Worm (Caenorhabditis elegans): ENCODE results near the gene col-177.

ce11 chrX:10951168-10951567 lies 50.5 kb downstream of the col-177 start, which contains the start of gene K09C8.7:
- TF ChIP-seq nhr-12 (tag; optimal IDR thresholded peaks at IDR 0.05) (no peak), blmp-1 (tag; optimal IDR thresholded peaks at IDR 0.05) (no peak), unc-39 (tag; optimal IDR thresholded peaks at IDR 0.05) (no peak), tbx-8 (GFP tag; optimal IDR thresholded peaks at IDR 0.05) (no peak), ztf-11 (tag; optimal IDR thresholded peaks at IDR 0.05) (no peak), mab-5 (tag; optimal IDR thresholded peaks at IDR 0.05) (no peak), nhr-28 (tag; optimal IDR thresholded peaks at IDR 0.05) (no peak), lsy-2 (tag; optimal IDR thresholded peaks at IDR 0.05) (no peak), unc-62 (GFP tag; optimal IDR thresholded peaks at IDR 0.05) (no peak), pha-4 (tag; optimal IDR thresholded peaks at IDR 0.05) (no peak)
